Worm (Caenorhabditis elegans): ENCODE measurements around the gene T04C9.2.

DNA sequence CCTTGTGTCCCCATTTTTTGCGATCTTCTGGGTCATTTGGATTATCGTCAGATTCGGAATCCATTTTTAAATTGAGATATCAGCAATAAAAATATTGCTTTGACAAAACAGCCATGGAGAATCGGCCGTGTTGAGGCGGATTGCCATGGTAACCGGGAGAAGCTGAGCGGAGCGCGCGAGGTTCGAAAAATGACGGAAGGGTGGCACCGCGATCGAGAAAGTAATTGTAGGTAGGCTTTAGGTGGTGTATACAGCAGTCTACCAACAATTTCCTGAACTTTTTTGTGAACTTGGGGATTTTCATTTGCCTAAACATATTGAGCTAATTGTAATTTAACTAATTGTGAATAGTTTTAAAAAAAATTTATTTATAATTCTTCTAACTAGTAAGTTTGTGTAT is 47.7 kb downstream of the T04C9.2 start, which contains the start of gene ift-139:
- TF ChIP-seq aha-1 (tag; optimal IDR thresholded peaks at IDR 0.05) (no peak), pag-3 (tag; optimal IDR thresholded peaks at IDR 0.05; ENCODE audit: borderline replicate concordance, insufficient read depth) (no peak), pqm-1 (tag; optimal IDR thresholded peaks at IDR 0.05) (no peak), elt-2 (tag; optimal IDR thresholded peaks at IDR 0.05) (no peak), skn-1 (tag; optimal IDR thresholded peaks at IDR 0.05) (no peak), ama-1 (optimal IDR thresholded peaks at IDR 0.05) (no peak), lin-13 (GFP tag; optimal IDR thresholded peaks at IDR 0.05) (no peak), pax-3 (tag; optimal IDR thresholded peaks at IDR 0.05) (no peak)
